Worm (Caenorhabditis elegans) whole organism, L1 larva: ENCODE measurements around the gene C31C9.9.

ENCODE experiments used
- ama-1 ChIP-seq: fragments of 150-350 bp; optimal IDR thresholded peaks from 2 replicates; lab custom pipeline; 2014
- dsc-1 ChIP-seq: sonication (generic microtip); optimal IDR thresholded peaks from 2 replicates; lab custom pipeline; 2016; ENCODE audit warnings: mild to moderate bottlenecking, missing genetic modification characterization, missing compliant biosample characterization
- elt-2 ChIP-seq: sonication (generic microtip); optimal IDR thresholded peaks from 2 replicates; lab custom pipeline; 2016; ENCODE audit warnings: missing genetic modification characterization, mild to moderate bottlenecking, inconsistent platforms, missing compliant biosample characterization, missing genetic modification reagents
- elt-3 ChIP-seq, 6 experiments: fragments of 150-350 bp in 1 of 6; sonication (generic microtip); optimal IDR thresholded peaks; 2 replicates each; lab custom pipeline; 2017 to 2018; ENCODE audit warnings: missing biosample characterization in 6 of 6, missing genetic modification characterization in 6 of 6, inconsistent platforms in 1 of 6
- fkh-8 ChIP-seq: sonication (generic microtip); optimal IDR thresholded peaks from 2 replicates; lab custom pipeline; 2016; ENCODE audit warnings: mild to moderate bottlenecking, missing genetic modification characterization, missing compliant biosample characterization
- hlh-4 ChIP-seq: sonication (generic microtip); optimal IDR thresholded peaks from 2 replicates; lab custom pipeline; 2016; ENCODE audit warnings: mild to moderate bottlenecking, missing genetic modification characterization, missing compliant biosample characterization
- hpl-2 ChIP-seq: fragments of 150-350 bp; optimal IDR thresholded peaks from 2 replicates; lab custom pipeline; 2014; ENCODE audit warnings: missing biosample characterization, missing genetic modification reagents, missing genetic modification characterization
- jun-1 ChIP-seq: fragments of 150-350 bp; optimal IDR thresholded peaks from 2 replicates; lab custom pipeline; 2014; ENCODE audit warnings: missing biosample characterization, missing genetic modification reagents, missing genetic modification characterization
- lin-35 ChIP-seq, 2 experiments: fragments of 150-350 bp; optimal IDR thresholded peaks; 2 replicates each; lab custom pipeline; 2014; ENCODE audit warnings: missing biosample characterization in 2 of 2, missing genetic modification characterization in 2 of 2, missing genetic modification reagents in 2 of 2
- lin-39 ChIP-seq: fragments of 150-350 bp; optimal IDR thresholded peaks from 2 replicates; lab custom pipeline; 2014; ENCODE audit warnings: missing biosample characterization, missing genetic modification reagents, missing genetic modification characterization
- mdl-1 ChIP-seq, 2 experiments: fragments of 150-350 bp; optimal IDR thresholded peaks; 2 replicates each; lab custom pipeline; 2014 to 2017; ENCODE audit warnings: missing biosample characterization in 2 of 2, missing genetic modification characterization in 2 of 2, inconsistent platforms in 1 of 2
- nhr-12 ChIP-seq: sonication (generic microtip); optimal IDR thresholded peaks from 2 replicates; lab custom pipeline; 2017; ENCODE audit warnings: missing biosample characterization, missing genetic modification characterization
- nhr-47 ChIP-seq: sonication (generic microtip); optimal IDR thresholded peaks from 2 replicates; lab custom pipeline; 2016; ENCODE audit warnings: mild to moderate bottlenecking, missing genetic modification characterization, moderate library complexity, missing compliant biosample characterization
- pax-3 ChIP-seq: fragments of 200-800 bp; sonication (Bioruptor generic); optimal IDR thresholded peaks from 2 replicates; lab custom pipeline; 2018; ENCODE audit warnings: mild to moderate bottlenecking, missing genetic modification characterization, moderate library complexity, missing compliant biosample characterization
- sptf-1 ChIP-seq: fragments of 150-350 bp; optimal IDR thresholded peaks from 2 replicates; lab custom pipeline; 2014; ENCODE audit warnings: missing biosample characterization, missing genetic modification characterization
- swsn-7 ChIP-seq: sonication (generic microtip); optimal IDR thresholded peaks from 2 replicates; lab custom pipeline; 2016; ENCODE audit warnings: missing genetic modification characterization, missing compliant biosample characterization
- unc-130 ChIP-seq: fragments of 150-350 bp; optimal IDR thresholded peaks from 2 replicates; lab custom pipeline; 2017; ENCODE audit warnings: missing biosample characterization, missing genetic modification characterization, inconsistent platforms
- unc-86 ChIP-seq: sonication (generic microtip); optimal IDR thresholded peaks from 2 replicates; lab custom pipeline; 2016; ENCODE audit warnings: missing genetic modification characterization, missing compliant biosample characterization

The C31C9.9 gene

DNA sequence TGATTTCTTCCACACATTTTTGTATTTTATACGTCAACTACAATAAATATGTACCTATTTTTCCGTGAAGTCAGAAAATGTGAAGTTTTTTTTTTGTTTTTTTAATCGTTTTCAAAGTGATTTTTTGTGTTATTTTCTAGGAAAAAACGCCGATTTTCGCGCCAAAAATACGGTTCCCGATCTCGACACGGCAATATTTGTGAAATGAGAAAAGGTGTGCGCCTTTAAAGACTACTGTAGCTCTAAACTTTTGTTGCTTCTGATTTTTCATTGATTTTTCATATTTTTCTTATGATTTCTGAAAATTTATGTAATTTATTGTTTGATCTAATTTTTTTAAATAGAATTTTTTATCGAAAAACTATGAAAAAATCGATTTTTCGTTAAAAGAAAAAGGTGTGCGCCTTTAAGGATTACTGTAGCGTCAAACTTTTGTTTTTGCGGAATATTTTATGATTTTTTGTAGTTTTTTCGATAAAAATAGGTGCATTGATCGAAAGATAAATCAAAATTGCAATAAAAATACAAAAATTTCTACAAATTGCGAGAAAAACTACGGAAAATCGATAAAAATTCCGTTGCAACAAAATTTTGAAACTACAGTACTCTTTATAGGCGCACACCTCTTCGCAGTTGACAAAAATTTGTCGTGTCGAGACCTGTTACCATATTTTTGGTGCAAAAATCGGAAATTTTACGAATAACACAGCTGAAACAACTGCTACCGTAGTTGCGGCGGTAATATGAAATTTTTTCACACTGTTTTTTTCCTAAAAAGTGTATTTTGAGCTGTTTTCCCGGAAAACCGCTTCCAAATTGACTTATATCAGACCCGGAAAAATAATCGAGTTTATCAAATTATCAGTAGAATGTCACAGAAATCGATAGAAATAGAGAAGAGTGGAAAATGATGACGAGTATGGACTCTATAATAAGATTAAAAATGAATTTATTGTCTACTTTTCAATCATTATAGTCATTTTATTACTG is 40.8 kb downstream of the C31C9.9 start, which contains the start of gene kqt-3:
Gene kqt-3, plus strand, starts transcription at position 940 of the 990 bp plus-strand sequence.
- TF ChIP-seq swsn-7 (tag; lab: Kevin White, UChicago) (no peak), sptf-1 (tag; lab: Kevin White, UChicago) (no peak), elt-2 (tag; lab: Kevin White, UChicago) (no peak), nhr-47 (tag; lab: Kevin White, UChicago) (no peak), hlh-4 (tag; lab: Kevin White, UChicago) (no peak), hpl-2 (GFP tag; lab: Kevin White, UChicago) (no peak), pax-3 (tag; lab: Kevin White, UChicago) (no peak), unc-86 (tag; lab: Kevin White, UChicago) (no peak), lin-39 (tag; lab: Kevin White, UChicago) (no peak)

- TF ChIP-seq dsc-1 (tag; lab: Kevin White, UChicago) (peak; percentile 86), fkh-8 (tag; lab: Kevin White, UChicago) (peak; percentile 68), unc-130 (tag; lab: Kevin White, UChicago) (no peak), pax-3 (tag; lab: Kevin White, UChicago) (peak; percentile 68), elt-3 (tag; optimal IDR thresholded peaks at IDR 0.05; lab: Kevin White, UChicago) (no peak), nhr-12 (tag; lab: Kevin White, UChicago) (no peak), mdl-1 (tag; optimal IDR thresholded peaks at IDR 0.05; lab: Kevin White, UChicago) (no peak), lin-35 (GFP tag; optimal IDR thresholded peaks at IDR 0.05; lab: Kevin White, UChicago) (no peak), nhr-47 (tag; lab: Kevin White, UChicago) (peak; percentile 19), ama-1 (lab: Kevin White, UChicago) (no peak), jun-1 (no peak)
Measured at ce11 chrII:13697691-13698090, 42.9 kb downstream of the C31C9.9 start.
